Fruit fly (Drosophila melanogaster) Kc167 (cell line): ENCODE results near the gene Zip89B.

ENCODE experiments used
- Myc ChIP-seq: fragments of >200 bp; optimal IDR thresholded peaks from 2 replicates; lab custom pipeline; 2017; ENCODE audit warnings: missing external identifiers
- h ChIP-seq: fragments of >200 bp; optimal IDR thresholded peaks from 3 replicates; lab custom pipeline; 2018; ENCODE audit warnings: missing external identifiers
- psq ChIP-seq: fragments of >200 bp; optimal IDR thresholded peaks from 2 replicates; lab custom pipeline; 2017; ENCODE audit warnings: missing external identifiers
- ttk ChIP-seq: sonication (Bioruptor generic); optimal IDR thresholded peaks from 2 replicates; lab custom pipeline; 2017; ENCODE audit warnings: missing external identifiers

DNA sequence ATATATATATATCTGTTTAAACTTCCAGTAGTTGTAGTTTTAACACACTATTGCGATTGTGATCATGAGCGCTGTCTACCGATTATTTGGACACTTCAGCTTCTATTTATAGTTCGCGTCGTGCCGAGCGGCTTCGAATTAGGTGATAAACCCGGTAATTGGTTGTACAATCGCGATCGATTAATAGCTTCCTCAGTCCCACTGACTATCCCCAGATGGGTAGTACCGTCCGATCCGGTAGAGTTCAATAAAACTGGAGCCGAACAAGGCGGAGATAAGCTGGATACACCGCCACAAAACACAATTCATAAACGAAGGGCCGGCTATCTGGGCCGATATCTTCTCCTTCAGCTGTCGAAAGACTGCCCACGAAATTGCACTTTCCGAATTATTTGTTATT is 32.3 kb downstream of the Zip89B start:
- TF ChIP-seq ttk (lab: Kevin White, UChicago), result no peak
- no peak for TF ChIP-seq psq (lab: Kevin White, UChicago)
- TF ChIP-seq h (lab: Kevin White, UChicago), result no peak
- TF ChIP-seq Myc, result no peak
